Fruit fly (Drosophila melanogaster): ENCODE results near the gene CG31524.

CG31524 gene

DNA sequence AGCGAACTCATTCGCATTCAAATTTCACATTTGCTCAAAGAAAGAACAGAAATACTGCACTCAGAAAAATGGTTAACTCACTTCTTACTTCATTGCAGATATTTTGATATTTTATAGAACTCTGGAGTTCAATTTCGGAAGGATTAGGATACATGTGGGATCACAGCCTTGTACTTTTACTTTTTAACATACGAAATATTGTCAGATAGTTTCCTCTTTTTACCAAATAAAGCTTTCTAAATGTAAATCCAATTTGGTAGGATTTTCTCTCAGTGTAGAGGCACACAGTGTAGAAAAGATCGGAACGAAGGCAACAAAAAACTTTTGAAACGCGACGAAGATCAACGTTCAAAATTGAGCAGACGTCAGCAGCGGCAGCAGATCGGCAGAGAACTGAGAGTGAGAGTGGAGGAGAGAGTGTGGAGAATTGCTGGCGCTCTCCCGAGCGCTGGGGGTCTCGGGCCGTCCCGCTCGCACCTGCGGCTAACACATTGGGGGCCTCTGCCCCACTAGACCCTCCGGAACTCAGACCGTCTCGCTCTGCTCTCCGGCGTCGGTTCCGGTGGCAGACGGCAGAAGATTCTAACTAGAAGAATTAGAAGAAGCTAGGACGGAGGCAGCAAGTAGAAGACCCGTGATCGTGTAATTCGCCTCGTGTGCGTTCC, 18.0 kb upstream of the CG31524 start, which contains the start of gene tmod (continued):
- TF ChIP-seq Doc2 (GFP tag; IDR thresholded peaks at IDR 0.05) (no peak), CG9932 (GFP tag; IDR thresholded peaks at IDR 0.05) (0 out of 2 replicates have a peak, but pooled peaks have one; percentile 16), Atf3 (GFP tag; optimal IDR thresholded peaks at IDR 0.05) (no peak), CG30431 (GFP tag; optimal IDR thresholded peaks at IDR 0.05) (no peak), CG33213 (GFP tag; optimal IDR thresholded peaks at IDR 0.05) (peak; percentile 24), tx (GFP tag; optimal IDR thresholded peaks at IDR 0.05) (peak; percentile 20), CG13775 (GFP tag; optimal IDR thresholded peaks at IDR 0.05) (peak; percentile 23), Bteb2 (GFP tag; optimal IDR thresholded peaks at IDR 0.05) (no peak), CG31388 (GFP tag; optimal IDR thresholded peaks at IDR 0.05) (no peak), Med (GFP tag) (peak; percentile 81), CG2875 (GFP tag; optimal IDR thresholded peaks at IDR 0.05) (peak; percentile 71), CG11723 (GFP tag; optimal IDR thresholded peaks at IDR 0.05) (peak; percentile 39), CG3407 (GFP tag; optimal IDR thresholded peaks at IDR 0.05) (peak; percentile 25), CG3726 (GFP tag; IDR thresholded peaks at IDR 0.05) (no peak), cwo (GFP tag; optimal IDR thresholded peaks at IDR 0.05) (no peak), YL-1 (GFP tag; optimal IDR thresholded peaks at IDR 0.05) (no peak), CG12659 (GFP tag; optimal IDR thresholded peaks at IDR 0.05) (peak; percentile 3), CG9817 (tag; optimal IDR thresholded peaks at IDR 0.05) (peak; percentile 19), fu2 (GFP tag; optimal IDR thresholded peaks at IDR 0.05) (no peak), CG4707 (GFP tag; optimal IDR thresholded peaks at IDR 0.05) (no peak), CG18011 (GFP tag; optimal IDR thresholded peaks at IDR 0.05) (no peak), CG8089 (GFP tag; optimal IDR thresholded peaks at IDR 0.05) (peak; percentile 50), stc (GFP tag; IDR thresholded peaks at IDR 0.05) (0 out of 2 replicates have a peak, but pooled peaks have one; percentile 6), crol (GFP tag; IDR thresholded peaks at IDR 0.05) (peak; percentile 85), CG7963 (GFP tag; IDR thresholded peaks at IDR 0.05; ENCODE audit: partially characterized antibody) (no peak), pho (GFP tag; optimal IDR thresholded peaks at IDR 0.05) (no peak), CG10543 (GFP tag; optimal IDR thresholded peaks at IDR 0.05) (peak; percentile 64), Neu2 (GFP tag; optimal IDR thresholded peaks at IDR 0.05; ENCODE audit: borderline replicate concordance) (no peak), CG17186 (GFP tag; optimal IDR thresholded peaks at IDR 0.05) (no peak), chn (GFP tag; optimal IDR thresholded peaks at IDR 0.05) (no peak), trh (GFP tag; optimal IDR thresholded peaks at IDR 0.05) (no peak), Ravus (GFP tag; IDR thresholded peaks at IDR 0.05) (no peak; the same call in 1 of the 2 replicates), CG11085 (GFP tag; IDR thresholded peaks at IDR 0.05) (no peak), CG11398 (GFP tag; optimal IDR thresholded peaks at IDR 0.05) (no peak), CG10366 (GFP tag; IDR thresholded peaks at IDR 0.05) (peak; percentile 24; the same call in 1 of the 2 replicates)

DNA sequence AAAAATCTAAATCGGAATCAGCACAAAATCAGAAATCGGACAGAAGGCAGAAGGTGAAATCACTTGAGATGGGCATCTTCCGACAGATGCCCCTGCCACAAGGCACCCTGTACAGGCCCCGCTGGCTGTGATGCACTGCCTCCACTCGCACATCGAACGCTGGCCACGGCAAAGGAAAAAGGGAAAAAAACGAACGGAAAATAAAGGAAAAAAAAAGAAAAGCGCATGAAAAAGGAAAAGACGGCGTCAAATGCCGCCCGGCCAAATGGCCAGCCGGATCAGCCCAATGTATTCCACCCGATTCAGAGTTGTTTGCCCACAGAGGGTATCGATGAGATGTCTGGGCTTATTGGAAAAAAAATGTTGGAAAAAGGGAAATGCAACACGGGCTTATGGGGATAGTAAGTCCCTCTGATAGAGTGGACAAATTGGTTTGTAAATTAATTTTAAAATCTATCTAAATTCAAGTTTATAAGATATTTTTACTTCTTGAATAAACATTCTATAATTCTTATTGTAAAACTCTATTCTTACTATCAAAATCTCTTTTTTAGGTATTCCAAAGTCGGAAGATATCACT, 17.1 kb upstream of the CG31524 start:
- TF ChIP-seq Drgx (GFP tag; IDR thresholded peaks at IDR 0.05), result 0 out of 2 replicates have a peak, but pooled peaks have one; percentile 26
- no peak for TF ChIP-seq ci (GFP tag; IDR thresholded peaks at IDR 0.05)
- TF ChIP-seq CG13123 (GFP tag; optimal IDR thresholded peaks at IDR 0.05), result no peak
- TF ChIP-seq CG7839 (tag; optimal IDR thresholded peaks at IDR 0.05), result peak; percentile 23
- TF ChIP-seq Ssrp (tag; optimal IDR thresholded peaks at IDR 0.05), result peak; percentile 30
- TF ChIP-seq D (optimal IDR thresholded peaks at IDR 0.05), result no peak
- TF ChIP-seq D (GFP tag; optimal IDR thresholded peaks at IDR 0.05), result peak; percentile 9
- no peak for TF ChIP-seq CG42726 (GFP tag; IDR thresholded peaks at IDR 0.05; ENCODE audit: partially characterized antibody)
- peak; percentile 20 for TF ChIP-seq Sox100B (GFP tag; optimal IDR thresholded peaks at IDR 0.05)
- 0 out of 3 replicates have a peak, but pooled peaks have one; percentile 12 for TF ChIP-seq CG11695 (GFP tag; IDR thresholded peaks at IDR 0.05)
- TF ChIP-seq run (tag; optimal IDR thresholded peaks at IDR 0.05), result peak; percentile 17
- peak; percentile 60 for TF ChIP-seq D19B (GFP tag; optimal IDR thresholded peaks at IDR 0.05)
- peak; percentile 31 for TF ChIP-seq D19A (tag; optimal IDR thresholded peaks at IDR 0.05)
- peak; percentile 37 for TF ChIP-seq CG18262 (tag; optimal IDR thresholded peaks at IDR 0.05)
- TF ChIP-seq CG14710 (tag; optimal IDR thresholded peaks at IDR 0.05), result peak; percentile 6
- peak; percentile 18 for TF ChIP-seq CG10979 (tag; optimal IDR thresholded peaks at IDR 0.05)

All from whole organism, embryonic.